Fruit fly (Drosophila melanogaster) whole organism, embryonic: ENCODE data around the gene CG14893.

Experiments used
- Bdp1 ChIP-seq: fragments of 200-800 bp; sonication (Bioruptor generic); optimal IDR thresholded peaks from 3 replicates; lab custom pipeline; 2016; ENCODE audit warnings: missing biosample characterization, missing genetic modification characterization
- Bgb ChIP-seq: fragments of 200-800 bp; sonication (Bioruptor generic); IDR thresholded peaks from 2 replicates; pipeline ENCODE4 v1.3.6; 2022; ENCODE audit warnings: missing biosample characterization, missing genetic modification characterization; ENCODE audit not compliant: partially characterized antibody
- Blimp-1 ChIP-seq: fragments of 200-800 bp; sonication (Bioruptor generic); optimal IDR thresholded peaks from 3 replicates; lab custom pipeline; 2018; ENCODE audit warnings: missing biosample characterization, missing genetic modification characterization, mild to moderate bottlenecking, moderate library complexity, missing genetic modification reagents
- CG13775 ChIP-seq: fragments of 200-800 bp; sonication (Bioruptor generic); optimal IDR thresholded peaks from 3 replicates; lab custom pipeline; 2017; ENCODE audit warnings: missing biosample characterization, mild to moderate bottlenecking, missing genetic modification characterization
- CG14710 ChIP-seq: fragments of 200-800 bp; sonication (Bioruptor generic); optimal IDR thresholded peaks from 3 replicates; lab custom pipeline; 2019; ENCODE audit warnings: missing biosample characterization, mild to moderate bottlenecking, missing genetic modification characterization, moderate library complexity
- CG14860 ChIP-seq: fragments of 200-800 bp; sonication (Bioruptor generic); IDR thresholded peaks from 3 replicates; pipeline ENCODE4 v1.3.6; 2022; ENCODE audit warnings: missing biosample characterization, missing genetic modification characterization; ENCODE audit not compliant: partially characterized antibody
- CG15696 ChIP-seq: fragments of 200-800 bp; sonication (Bioruptor generic); optimal IDR thresholded peaks from 2 replicates; lab custom pipeline; 2019; ENCODE audit warnings: missing biosample characterization, mild to moderate bottlenecking, missing genetic modification characterization, moderate library complexity
- CG16813 ChIP-seq: fragments of 200-800 bp; sonication (Bioruptor generic); IDR thresholded peaks from 3 replicates; pipeline ENCODE4 v1.3.6; 2022; ENCODE audit warnings: missing biosample characterization, missing genetic modification characterization; ENCODE audit not compliant: partially characterized antibody
- CG2199 ChIP-seq: fragments of 200-800 bp; sonication (Bioruptor generic); IDR thresholded peaks from 3 replicates; pipeline ENCODE4 v1.3.6; 2022; ENCODE audit warnings: missing biosample characterization, missing genetic modification characterization
- CG31224 ChIP-seq: fragments of 200-800 bp; sonication (Bioruptor generic); IDR thresholded peaks from 2 replicates; pipeline ENCODE4 v1.3.6; 2022; ENCODE audit warnings: missing biosample characterization, missing genetic modification characterization
- CG31441 ChIP-seq: fragments of 200-800 bp; sonication (Bioruptor generic); IDR thresholded peaks from 2 replicates; pipeline ENCODE4 v1.3.6; 2022; ENCODE audit warnings: missing biosample characterization, missing genetic modification characterization
- CG33213 ChIP-seq: fragments of 200-800 bp; sonication (Bioruptor generic); optimal IDR thresholded peaks from 3 replicates; lab custom pipeline; 2016; ENCODE audit warnings: missing biosample characterization, missing genetic modification characterization
- CG34224 ChIP-seq: fragments of 200-800 bp; sonication (Bioruptor generic); IDR thresholded peaks from 3 replicates; pipeline ENCODE4 v1.3.6; 2022; ENCODE audit warnings: missing biosample characterization, missing genetic modification characterization; ENCODE audit not compliant: partially characterized antibody
- CG3838 ChIP-seq: fragments of 200-800 bp; sonication (Bioruptor generic); optimal IDR thresholded peaks from 3 replicates; lab custom pipeline; 2016; ENCODE audit warnings: missing biosample characterization, missing genetic modification characterization
- CG8765 ChIP-seq: fragments of 200-800 bp; sonication (Bioruptor generic); IDR thresholded peaks from 2 replicates; pipeline ENCODE4 v1.3.6; 2022; ENCODE audit warnings: missing biosample characterization, missing genetic modification characterization
- CoRest ChIP-seq: fragments of 200-800 bp; sonication (Bioruptor generic); optimal IDR thresholded peaks from 3 replicates; lab custom pipeline; 2018; ENCODE audit warnings: missing biosample characterization, mild to moderate bottlenecking, missing genetic modification characterization, moderate library complexity
- Deaf1 ChIP-seq: fragments of 200-800 bp; optimal IDR thresholded peaks from 3 replicates; lab custom pipeline; 2019; ENCODE audit warnings: missing biosample characterization, mild to moderate bottlenecking, missing genetic modification characterization, moderate library complexity
- Dfd ChIP-seq, 2 experiments: fragments of >200 bp; optimal IDR thresholded peaks; 2 replicates each; lab custom pipeline; 2017; ENCODE audit warnings: missing biosample characterization in 2 of 2, missing genetic modification characterization in 2 of 2
- Dip2 ChIP-seq: fragments of 200-800 bp; sonication (Bioruptor generic); IDR thresholded peaks from 2 replicates; pipeline ENCODE4 v1.3.6; 2022; ENCODE audit warnings: missing biosample characterization, missing genetic modification characterization
- Elba2 ChIP-seq: fragments of 200-800 bp; sonication (Bioruptor generic); optimal IDR thresholded peaks from 3 replicates; lab custom pipeline; 2016; ENCODE audit warnings: missing biosample characterization, missing genetic modification characterization
- Ets65A ChIP-seq: fragments of 200-800 bp; sonication (Bioruptor generic); peaks from one replicate; lab custom pipeline; 2016; ENCODE audit warnings: missing biosample characterization, missing genetic modification characterization
- HLH3B ChIP-seq: fragments of 200-800 bp; sonication (Bioruptor generic); IDR thresholded peaks from 2 replicates; pipeline ENCODE4 v1.3.6; 2022; ENCODE audit warnings: missing biosample characterization, missing genetic modification characterization
- Hr39 ChIP-seq: fragments of >200 bp; optimal IDR thresholded peaks from 2 replicates; lab custom pipeline; 2017
- Mrtf ChIP-seq: fragments of 200-800 bp; sonication (Bioruptor generic); IDR thresholded peaks from 3 replicates; pipeline ENCODE4 v1.3.6; 2022; ENCODE audit warnings: missing biosample characterization, missing genetic modification characterization
- Oli ChIP-seq: fragments of 200-800 bp; sonication (Bioruptor generic); optimal IDR thresholded peaks from 2 replicates; lab custom pipeline; 2018; ENCODE audit warnings: missing biosample characterization, mild to moderate bottlenecking, missing genetic modification characterization, moderate library complexity
- Opbp ChIP-seq: fragments of 200-800 bp; sonication (Bioruptor generic); IDR thresholded peaks from 3 replicates; pipeline ENCODE4 v1.3.6; 2022; ENCODE audit warnings: missing biosample characterization, missing genetic modification characterization; ENCODE audit not compliant: partially characterized antibody
- Stat92E ChIP-seq, 3 experiments: fragments of >200 bp in 2 of 3; fragments of 200-800 bp in 1 of 3; sonication (Bioruptor generic) in 1 of 3; optimal IDR thresholded peaks; 2 replicates each; lab custom pipeline; 2017 to 2019; ENCODE audit warnings: missing biosample characterization in 3 of 3, missing genetic modification characterization in 3 of 3, mild to moderate bottlenecking in 1 of 3, moderate library complexity in 1 of 3
- ab ChIP-seq: fragments of 200-800 bp; sonication (Bioruptor generic); optimal IDR thresholded peaks from 2 replicates; lab custom pipeline; 2016; ENCODE audit warnings: missing biosample characterization, missing genetic modification characterization
- bbx ChIP-seq: fragments of 200-800 bp; sonication (Bioruptor generic); IDR thresholded peaks from 2 replicates; pipeline ENCODE4 v1.3.6; 2022; ENCODE audit warnings: missing biosample characterization, missing genetic modification characterization; ENCODE audit not compliant: partially characterized antibody
- btn ChIP-seq: fragments of 200-800 bp; sonication (Bioruptor generic); optimal IDR thresholded peaks from 2 replicates; lab custom pipeline; 2016; ENCODE audit warnings: missing biosample characterization, missing genetic modification characterization
- dimm ChIP-seq: fragments of 200-800 bp; sonication (Bioruptor generic); IDR thresholded peaks from 2 replicates; pipeline ENCODE4 v1.3.6; 2022; ENCODE audit warnings: missing biosample characterization, missing genetic modification characterization
- dmrt11E ChIP-seq: fragments of 200-800 bp; sonication (Bioruptor generic); optimal IDR thresholded peaks from 3 replicates; lab custom pipeline; 2018; ENCODE audit warnings: missing biosample characterization, mild to moderate bottlenecking, missing genetic modification characterization, moderate library complexity
- fd96Cb ChIP-seq: fragments of 200-800 bp; sonication (Bioruptor generic); optimal IDR thresholded peaks from 2 replicates; lab custom pipeline; 2018; ENCODE audit warnings: missing biosample characterization, mild to moderate bottlenecking, missing genetic modification characterization, moderate library complexity
- gcm2 ChIP-seq: fragments of 200-800 bp; sonication (Bioruptor generic); optimal IDR thresholded peaks from 2 replicates; lab custom pipeline; 2016; ENCODE audit warnings: missing biosample characterization, missing genetic modification characterization
- h ChIP-seq: fragments of >200 bp; optimal IDR thresholded peaks from 2 replicates; lab custom pipeline; 2017
- klu ChIP-seq: fragments of 200-800 bp; sonication (Bioruptor generic); IDR thresholded peaks from 2 replicates; pipeline ENCODE4 v1.3.6; 2022; ENCODE audit warnings: missing biosample characterization, missing genetic modification characterization
- lmd ChIP-seq: fragments of 200-800 bp; sonication (Bioruptor generic); IDR thresholded peaks from 2 replicates; pipeline ENCODE4 v1.3.6; 2022; ENCODE audit warnings: missing biosample characterization, missing genetic modification characterization
- lola ChIP-seq, 3 experiments: fragments of >200 bp in 2 of 3; fragments of 200-800 bp in 1 of 3; sonication (Bioruptor generic) in 1 of 3; optimal IDR thresholded peaks; 2 replicates each; lab custom pipeline; 2017 to 2019; ENCODE audit warnings: missing biosample characterization in 3 of 3, missing genetic modification characterization in 3 of 3, mild to moderate bottlenecking in 1 of 3, moderate library complexity in 1 of 3
- phol ChIP-seq: fragments of 200-800 bp; sonication (Bioruptor generic); optimal IDR thresholded peaks from 3 replicates; lab custom pipeline; 2018; ENCODE audit warnings: missing biosample characterization, mild to moderate bottlenecking, missing genetic modification characterization, moderate library complexity
- pnt ChIP-seq: fragments of 200-800 bp; sonication (Bioruptor generic); optimal IDR thresholded peaks from 3 replicates; lab custom pipeline; 2016; ENCODE audit warnings: missing biosample characterization, missing genetic modification characterization
- prd ChIP-seq, 3 experiments: fragments of >200 bp in 2 of 3; fragments of 200-800 bp in 1 of 3; sonication (Bioruptor generic) in 1 of 3; optimal IDR thresholded peaks in 2 of 3; IDR thresholded peaks in 1 of 3; 2 replicates in 2 of 3; 3 replicates in 1 of 3; pipeline versions ENCODE4 v1.3.6 to Lab custom; 2017 to 2022; ENCODE audit warnings: missing biosample characterization in 1 of 3, missing genetic modification characterization in 1 of 3
- row ChIP-seq: fragments of 200-800 bp; sonication (Bioruptor generic); IDR thresholded peaks from 3 replicates; pipeline ENCODE4 v1.3.6; 2022; ENCODE audit warnings: missing biosample characterization, missing genetic modification characterization
- slou ChIP-seq: fragments of 200-800 bp; sonication (Bioruptor generic); optimal IDR thresholded peaks from 3 replicates; lab custom pipeline; 2016; ENCODE audit warnings: missing biosample characterization, missing genetic modification characterization
- stwl ChIP-seq: fragments of 200-800 bp; sonication (Bioruptor generic); optimal IDR thresholded peaks from 3 replicates; lab custom pipeline; 2018; ENCODE audit warnings: missing biosample characterization, mild to moderate bottlenecking, missing genetic modification characterization, moderate library complexity
- sug ChIP-seq: fragments of 200-800 bp; optimal IDR thresholded peaks from 2 replicates; lab custom pipeline; 2019; ENCODE audit warnings: missing biosample characterization, mild to moderate bottlenecking, missing genetic modification characterization, moderate library complexity
- trh ChIP-seq: fragments of 200-800 bp; sonication (Bioruptor generic); optimal IDR thresholded peaks from 2 replicates; lab custom pipeline; 2016; ENCODE audit warnings: missing biosample characterization, missing genetic modification characterization
- tx ChIP-seq: fragments of 200-800 bp; sonication (Bioruptor generic); optimal IDR thresholded peaks from 2 replicates; lab custom pipeline; 2016; ENCODE audit warnings: missing biosample characterization, missing genetic modification characterization
- z ChIP-seq: fragments of 200-800 bp; sonication (Bioruptor generic); IDR thresholded peaks from 3 replicates; pipeline ENCODE4 v1.3.6; 2022; ENCODE audit warnings: missing biosample characterization, missing genetic modification characterization
- zfh2 ChIP-seq: fragments of 200-800 bp; sonication (Bioruptor generic); optimal IDR thresholded peaks from 2 replicates; lab custom pipeline; 2016; ENCODE audit warnings: missing biosample characterization, missing genetic modification characterization

Gene CG14893

dm6 chr3R:16573483-16574145, 47.0 kb upstream of the CG14893 start, which contains the start of gene CG14903 (continued):
- 0 out of 3 replicates have a peak, but pooled peaks have one; percentile 33 for TF ChIP-seq CG34224
- no peak for TF ChIP-seq Oli
- no peak for TF ChIP-seq Deaf1
- no peak for TF ChIP-seq ab (GFP tag; lab: Kevin White, UChicago)
- peak; percentile 64 for TF ChIP-seq CoRest
- TF ChIP-seq prd (optimal IDR thresholded peaks at IDR 0.05; lab: Kevin White, UChicago), result no peak
- TF ChIP-seq prd (GFP tag; IDR thresholded peaks at IDR 0.05; lab: Robert Waterston, UW), result peak; percentile 25; the same call in 1 of the 3 replicates
- peak; percentile 53; the same call in 2 of the 3 replicates for TF ChIP-seq CG14860 (GFP tag; lab: Robert Waterston, UW)
- TF ChIP-seq CG33213 (GFP tag; lab: Kevin White, UChicago), result peak; percentile 30
- TF ChIP-seq klu (GFP tag; lab: Robert Waterston, UW), result no peak
- TF ChIP-seq Dip2, result peak; percentile 94
- TF ChIP-seq fd96Cb (tag; lab: Kevin White, UChicago), result no peak
- TF ChIP-seq CG31441, result peak; percentile 50; the same call in 1 of the 2 replicates
- peak; percentile 49; the same call in 1 of the 2 replicates for TF ChIP-seq HLH3B (GFP tag; lab: Robert Waterston, UW)
- no peak for TF ChIP-seq trh (GFP tag; lab: Kevin White, UChicago)
- TF ChIP-seq sug, result no peak
- TF ChIP-seq Hr39, result no peak
- peak; percentile 21 for TF ChIP-seq zfh2
- TF ChIP-seq lola (GFP tag; optimal IDR thresholded peaks at IDR 0.05; lab: Kevin White, UChicago), result no peak
- peak; percentile 37 for TF ChIP-seq dmrt11E
- no peak for TF ChIP-seq z (GFP tag; lab: Robert Waterston, UW)
- TF ChIP-seq bbx (GFP tag; lab: Robert Waterston, UW), result peak; percentile 51
- no peak; the same call in 1 of the 2 replicates for TF ChIP-seq CG8765 (GFP tag; lab: Robert Waterston, UW)
- no peak for TF ChIP-seq CG31224
- peak; percentile 19 for TF ChIP-seq pnt
- TF ChIP-seq CG15696 (tag; lab: Kevin White, UChicago), result peak; percentile 73
- peak; percentile 72 for TF ChIP-seq CG16813 (GFP tag; lab: Robert Waterston, UW)
- TF ChIP-seq dimm (GFP tag; lab: Robert Waterston, UW), result no peak
- peak; percentile 81 for TF ChIP-seq Ets65A
- TF ChIP-seq Stat92E (GFP tag; optimal IDR thresholded peaks at IDR 0.05; lab: Kevin White, UChicago), result no peak
- no peak for TF ChIP-seq Bdp1 (GFP tag; lab: Kevin White, UChicago)
- TF ChIP-seq btn (GFP tag; lab: Kevin White, UChicago), result no peak
- no peak for TF ChIP-seq Elba2 (GFP tag; lab: Kevin White, UChicago)
- peak; percentile 21 for TF ChIP-seq CG13775 (GFP tag; lab: Kevin White, UChicago)
- TF ChIP-seq phol (tag; lab: Kevin White, UChicago), result peak; percentile 71
- TF ChIP-seq stwl (tag; lab: Kevin White, UChicago), result peak; percentile 89
- no peak for TF ChIP-seq lmd (GFP tag; lab: Robert Waterston, UW)
- TF ChIP-seq slou (GFP tag; lab: Kevin White, UChicago), result no peak
- peak; percentile 78 for TF ChIP-seq Bgb (GFP tag; lab: Robert Waterston, UW)
- peak; percentile 85 for TF ChIP-seq CG2199
- no peak for TF ChIP-seq CG3838 (GFP tag; lab: Kevin White, UChicago)
- TF ChIP-seq row (GFP tag; lab: Robert Waterston, UW), result peak; percentile 78
- TF ChIP-seq gcm2 (GFP tag; lab: Kevin White, UChicago), result no peak
- peak; percentile 56; the same call in 2 of the 3 replicates for TF ChIP-seq Opbp (GFP tag; lab: Robert Waterston, UW)
- TF ChIP-seq Dfd (GFP tag; optimal IDR thresholded peaks at IDR 0.05; lab: Kevin White, UChicago), result no peak
- TF ChIP-seq tx (GFP tag; lab: Kevin White, UChicago), result no peak
- TF ChIP-seq Mrtf (GFP tag; lab: Robert Waterston, UW), result 0 out of 3 replicates have a peak, but pooled peaks have one; percentile 17
- TF ChIP-seq Blimp-1, result peak; percentile 37
- no peak for TF ChIP-seq h
- peak; percentile 87 for TF ChIP-seq CG14710 (tag; lab: Kevin White, UChicago)
